Fruit fly (Drosophila melanogaster) whole organism, prepupa: Measurements from ENCODE around the gene eIF3d2.

Experiments used
- Blimp-1 ChIP-seq: fragments of 200-800 bp; sonication (Bioruptor generic); optimal IDR thresholded peaks from 3 replicates; lab custom pipeline; 2017; ENCODE audit warnings: missing biosample characterization, missing genetic modification characterization, mild to moderate bottlenecking, moderate library complexity, missing genetic modification reagents
- CG10669 ChIP-seq: fragments of 200-800 bp; sonication (Bioruptor generic); optimal IDR thresholded peaks from 3 replicates; lab custom pipeline; 2018; ENCODE audit warnings: missing biosample characterization, mild to moderate bottlenecking, missing genetic modification characterization, moderate library complexity
- CG11294 ChIP-seq: fragments of 200-800 bp; sonication (Bioruptor generic); IDR thresholded peaks from 2 replicates; pipeline ENCODE4 v1.3.6; 2022; ENCODE audit warnings: missing biosample characterization, missing genetic modification characterization
- CG11762 ChIP-seq: fragments of 200-800 bp; sonication (Bioruptor generic); optimal IDR thresholded peaks from 3 replicates; lab custom pipeline; 2016; ENCODE audit warnings: missing biosample characterization, missing genetic modification characterization; ENCODE audit not compliant: insufficient read depth
- CG15336 ChIP-seq: fragments of 200-800 bp; sonication (Bioruptor generic); IDR thresholded peaks from 2 replicates; pipeline ENCODE4 v1.3.6; 2022; ENCODE audit warnings: missing biosample characterization, missing genetic modification characterization
- CG16779 ChIP-seq: fragments of 200-800 bp; sonication (Bioruptor generic); optimal IDR thresholded peaks from 3 replicates; lab custom pipeline; 2017; ENCODE audit warnings: missing biosample characterization, mild to moderate bottlenecking, missing genetic modification characterization
- CG3032 ChIP-seq: fragments of 200-800 bp; optimal IDR thresholded peaks from 2 replicates; lab custom pipeline; 2019; ENCODE audit warnings: missing biosample characterization, mild to moderate bottlenecking, missing genetic modification characterization, moderate library complexity
- CG32006 ChIP-seq: fragments of 200-800 bp; sonication (Bioruptor generic); optimal IDR thresholded peaks from 3 replicates; lab custom pipeline; 2017; ENCODE audit warnings: missing biosample characterization, mild to moderate bottlenecking, missing genetic modification characterization
- CG34406 ChIP-seq: fragments of 200-800 bp; sonication (Bioruptor generic); optimal IDR thresholded peaks from 3 replicates; lab custom pipeline; 2016; ENCODE audit warnings: missing biosample characterization, missing genetic modification characterization
- CG3919 ChIP-seq: fragments of 200-800 bp; sonication (Bioruptor generic); optimal IDR thresholded peaks from 3 replicates; lab custom pipeline; 2016; ENCODE audit warnings: missing biosample characterization, missing genetic modification characterization
- CG4318 ChIP-seq: fragments of 200-800 bp; sonication (Bioruptor generic); optimal IDR thresholded peaks from 3 replicates; lab custom pipeline; 2017; ENCODE audit warnings: missing biosample characterization, mild to moderate bottlenecking, missing genetic modification characterization
- CG6792 ChIP-seq: fragments of 200-800 bp; sonication (Bioruptor generic); optimal IDR thresholded peaks from 3 replicates; lab custom pipeline; 2016; ENCODE audit warnings: missing biosample characterization, missing genetic modification characterization
- CG6808 ChIP-seq: fragments of 200-800 bp; sonication (Bioruptor generic); optimal IDR thresholded peaks from 3 replicates; lab custom pipeline; 2017; ENCODE audit warnings: missing biosample characterization, missing genetic modification characterization, mild to moderate bottlenecking, moderate library complexity, missing genetic modification reagents
- CG6854 ChIP-seq: fragments of 200-800 bp; sonication (Bioruptor generic); optimal IDR thresholded peaks from 2 replicates; lab custom pipeline; 2017; ENCODE audit warnings: missing biosample characterization, mild to moderate bottlenecking, missing genetic modification characterization
- CG7368 ChIP-seq: fragments of 200-800 bp; sonication (Bioruptor generic); optimal IDR thresholded peaks from 3 replicates; lab custom pipeline; 2016; ENCODE audit warnings: missing biosample characterization, missing genetic modification characterization
- CG8632 ChIP-seq: fragments of 200-800 bp; sonication (Bioruptor generic); optimal IDR thresholded peaks from 3 replicates; lab custom pipeline; 2016; ENCODE audit warnings: missing biosample characterization, missing genetic modification characterization
- CG9139 ChIP-seq: fragments of 200-800 bp; sonication (Bioruptor generic); optimal IDR thresholded peaks from 3 replicates; lab custom pipeline; 2017; ENCODE audit warnings: missing biosample characterization, mild to moderate bottlenecking, missing genetic modification characterization
- Eip75B ChIP-seq: fragments of 200-800 bp; sonication (Bioruptor generic); optimal IDR thresholded peaks from 3 replicates; lab custom pipeline; 2016; ENCODE audit warnings: missing biosample characterization, missing genetic modification characterization
- Eip78C ChIP-seq: fragments of 200-800 bp; sonication (Bioruptor generic); peaks from one replicate; lab custom pipeline; 2016; ENCODE audit warnings: missing biosample characterization, missing genetic modification characterization
- Eip93F ChIP-seq: fragments of 200-800 bp; sonication (Bioruptor generic); optimal IDR thresholded peaks from 2 replicates; lab custom pipeline; 2016; ENCODE audit warnings: missing biosample characterization, mild to moderate bottlenecking, missing genetic modification characterization
- Ets21C ChIP-seq: fragments of 200-800 bp; sonication (Bioruptor generic); optimal IDR thresholded peaks from 3 replicates; lab custom pipeline; 2016; ENCODE audit warnings: missing biosample characterization, missing genetic modification characterization
- Gug ChIP-seq: fragments of 200-800 bp; sonication (Bioruptor generic); IDR thresholded peaks from 2 replicates; pipeline ENCODE4 v1.3.6; 2022; ENCODE audit warnings: missing biosample characterization, missing genetic modification characterization
- Hr38 ChIP-seq: sonication (Bioruptor generic); optimal IDR thresholded peaks from 2 replicates; lab custom pipeline; 2016; ENCODE audit warnings: missing biosample characterization, missing genetic modification characterization
- Lpt ChIP-seq: fragments of 200-800 bp; sonication (Bioruptor generic); optimal IDR thresholded peaks from 3 replicates; lab custom pipeline; 2016; ENCODE audit warnings: missing biosample characterization, missing genetic modification characterization
- Met ChIP-seq: fragments of 200-800 bp; sonication (Bioruptor generic); optimal IDR thresholded peaks from 3 replicates; lab custom pipeline; 2016; ENCODE audit warnings: missing biosample characterization, missing genetic modification characterization
- Sox102F ChIP-seq: fragments of 200-800 bp; sonication (Bioruptor generic); optimal IDR thresholded peaks from 2 replicates; lab custom pipeline; 2016; ENCODE audit warnings: missing biosample characterization, mild to moderate bottlenecking, missing genetic modification characterization
- cyc ChIP-seq: fragments of 200-800 bp; sonication (Bioruptor generic); optimal IDR thresholded peaks from 3 replicates; lab custom pipeline; 2016; ENCODE audit warnings: missing biosample characterization, missing genetic modification characterization
- dac ChIP-seq: fragments of 200-800 bp; sonication (Bioruptor generic); optimal IDR thresholded peaks from 2 replicates; lab custom pipeline; 2017; ENCODE audit warnings: missing biosample characterization, mild to moderate bottlenecking, missing genetic modification characterization
- dsx ChIP-seq: fragments of 200-800 bp; optimal IDR thresholded peaks from 3 replicates; lab custom pipeline; 2019; ENCODE audit warnings: missing biosample characterization, mild to moderate bottlenecking, missing genetic modification characterization, moderate library complexity; ENCODE audit not compliant: poor library complexity, severe bottlenecking
- eg ChIP-seq: fragments of 200-800 bp; sonication (Bioruptor generic); IDR thresholded peaks from 3 replicates; pipeline ENCODE4 v1.3.6; 2022; ENCODE audit warnings: missing biosample characterization, missing genetic modification characterization
- net ChIP-seq: fragments of 200-800 bp; sonication (Bioruptor generic); optimal IDR thresholded peaks from 3 replicates; lab custom pipeline; 2016; ENCODE audit warnings: missing biosample characterization, missing genetic modification characterization
- pdm3 ChIP-seq: fragments of 200-800 bp; sonication (Bioruptor generic); optimal IDR thresholded peaks from 3 replicates; lab custom pipeline; 2016; ENCODE audit warnings: missing biosample characterization, missing genetic modification characterization
- salr ChIP-seq, 2 experiments: fragments of 200-800 bp; sonication (Bioruptor generic); optimal IDR thresholded peaks; 3 replicates each; lab custom pipeline; 2016 to 2018; ENCODE audit warnings: missing biosample characterization in 2 of 2, missing genetic modification characterization in 2 of 2, mild to moderate bottlenecking in 1 of 2
- ss ChIP-seq, 2 experiments: fragments of 200-800 bp; sonication (Bioruptor generic); optimal IDR thresholded peaks; 2 replicates in 1 of 2; 3 replicates in 1 of 2; lab custom pipeline; 2017 to 2018; ENCODE audit warnings: mild to moderate bottlenecking in 2 of 2, missing biosample characterization in 2 of 2, missing genetic modification characterization in 2 of 2, moderate library complexity in 1 of 2
- svp ChIP-seq: fragments of 200-800 bp; sonication (Bioruptor generic); peaks from one replicate; lab custom pipeline; 2016; ENCODE audit warnings: missing biosample characterization, missing genetic modification characterization
- topi ChIP-seq: fragments of 200-800 bp; sonication (Bioruptor generic); optimal IDR thresholded peaks from 3 replicates; lab custom pipeline; 2016; ENCODE audit warnings: missing biosample characterization, missing genetic modification characterization
- vri ChIP-seq: fragments of 200-800 bp; sonication (Bioruptor generic); optimal IDR thresholded peaks from 3 replicates; lab custom pipeline; 2016; ENCODE audit warnings: missing biosample characterization, mild to moderate bottlenecking, missing genetic modification characterization

The eIF3d2 gene

DNA sequence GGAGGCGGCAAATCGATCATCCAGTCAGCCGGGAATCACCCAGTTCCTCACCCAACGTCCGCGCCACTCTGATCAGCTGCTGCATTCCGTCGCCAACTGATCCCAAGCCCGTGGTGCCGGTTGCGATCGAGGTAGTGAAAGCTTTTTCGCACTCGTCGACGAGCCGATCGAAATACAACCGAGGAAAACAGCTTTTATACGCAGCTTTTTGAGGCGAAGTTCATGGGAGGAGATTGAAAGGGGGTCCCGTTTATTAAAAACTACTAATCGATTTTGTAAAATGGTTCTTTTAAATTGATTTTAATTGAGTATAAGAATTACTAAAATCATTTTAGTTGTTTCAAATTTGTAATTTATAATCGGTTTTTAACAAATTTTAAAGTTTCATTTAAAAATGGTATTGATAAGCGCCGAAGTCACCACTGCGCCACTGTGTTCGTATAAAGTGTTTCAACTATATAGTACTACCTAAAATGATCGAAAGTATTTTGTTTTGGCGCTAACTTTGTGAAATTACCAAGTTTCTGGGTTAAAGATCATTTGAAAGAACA, 26.6 kb upstream of the eIF3d2 start, which contains the start of gene CG4860 (continued):
- peak; percentile 51 for TF ChIP-seq Blimp-1 (GFP tag; lab: Kevin White, UChicago)
- TF ChIP-seq Gug (GFP tag; lab: Robert Waterston, UW), result peak; percentile 82
- TF ChIP-seq Met, result peak; percentile 90
- peak; percentile 94 for TF ChIP-seq eg
- TF ChIP-seq CG16779 (tag; lab: Kevin White, UChicago), result peak; percentile 61
- peak; percentile 86 for TF ChIP-seq CG32006 (GFP tag; lab: Kevin White, UChicago)
- TF ChIP-seq CG6808 (GFP tag; lab: Kevin White, UChicago), result peak; percentile 70
- TF ChIP-seq cyc (GFP tag; lab: Kevin White, UChicago), result peak; percentile 85
- TF ChIP-seq pdm3 (GFP tag; lab: Kevin White, UChicago), result peak; percentile 89

- TF ChIP-seq pdm3 (GFP tag; lab: Kevin White, UChicago), result no peak
- peak; percentile 13 for TF ChIP-seq svp (GFP tag; lab: Kevin White, UChicago)
- no peak for TF ChIP-seq cyc (GFP tag; lab: Kevin White, UChicago)
Observed at dm6 chr3R:12219497-12219896, 24.7 kb upstream of the eIF3d2 start, which contains the start of gene Cog1. Gene Cog1, minus strand, starts transcription at chr3R:12219686.

- TF ChIP-seq Hr38 (GFP tag; lab: Kevin White, UChicago) (no peak), CG10669 (GFP tag; lab: Kevin White, UChicago) (no peak), dsx (no peak), Eip78C (GFP tag; lab: Kevin White, UChicago) (no peak), CG7368 (GFP tag; lab: Kevin White, UChicago) (no peak), Lpt (GFP tag; lab: Kevin White, UChicago) (no peak), CG6792 (no peak), CG11294 (GFP tag; lab: Robert Waterston, UW) (no peak), CG34406 (GFP tag; lab: Kevin White, UChicago) (no peak)
Observed at dm6 chr3R:12214201-12214600, 19.4 kb upstream of the eIF3d2 start, which contains the start of gene CG14742. Gene CG14742, plus strand, starts transcription at chr3R:12214501.

dm6 chr3R:12211552-12211951, 16.7 kb upstream of the eIF3d2 start:
- TF ChIP-seq CG9139 (GFP tag; lab: Kevin White, UChicago) (no peak), CG6792 (no peak), Sox102F (GFP tag; lab: Kevin White, UChicago) (no peak), Eip93F (no peak), Ets21C (GFP tag; lab: Kevin White, UChicago) (no peak), CG34406 (GFP tag; lab: Kevin White, UChicago) (no peak), CG7368 (GFP tag; lab: Kevin White, UChicago) (no peak), CG3919 (GFP tag; lab: Kevin White, UChicago) (no peak)

- TF ChIP-seq svp (GFP tag; lab: Kevin White, UChicago), result peak; percentile 41
- TF ChIP-seq CG6854 (GFP tag; lab: Kevin White, UChicago), result no peak
- no peak for TF ChIP-seq salr (GFP tag; optimal IDR thresholded peaks at IDR 0.05; lab: Kevin White, UChicago)
- no peak for TF ChIP-seq Sox102F (GFP tag; lab: Kevin White, UChicago)
- no peak for TF ChIP-seq topi
- TF ChIP-seq CG32006 (GFP tag; lab: Kevin White, UChicago), result no peak
Observed at dm6 chr3R:12210260-12210659, 15.4 kb upstream of the eIF3d2 start, which contains the start of gene CG4830. Gene CG4830, minus strand, starts transcription at chr3R:12210360.

DNA sequence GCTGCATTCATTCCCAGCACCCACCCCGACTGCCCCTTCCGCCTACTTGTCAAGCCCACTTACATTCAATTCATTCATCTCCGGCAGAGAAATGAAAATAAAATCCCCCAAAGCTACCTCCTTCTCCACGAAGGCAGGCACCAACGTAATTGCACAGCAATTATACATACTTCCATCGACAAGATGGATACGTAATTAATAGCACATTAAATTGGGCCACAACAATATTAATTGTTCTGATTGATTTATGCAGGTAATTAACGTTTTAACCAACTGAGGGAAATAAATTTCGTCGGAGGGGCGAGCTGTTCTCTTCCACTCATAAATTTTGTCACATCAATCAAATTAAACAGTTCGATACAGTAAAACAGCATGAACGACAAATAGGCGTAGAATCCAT, 2.8 kb upstream of the eIF3d2 start, which contains the start of gene Adk1:
Gene Adk1, plus strand, starts transcription at position 301 of the 400 bp plus-strand sequence.
- TF ChIP-seq vri (GFP tag; lab: Kevin White, UChicago) (no peak), Lpt (GFP tag; lab: Kevin White, UChicago) (no peak), CG6808 (GFP tag; lab: Kevin White, UChicago) (no peak), net (GFP tag; lab: Kevin White, UChicago) (no peak), eg (no peak), CG15336 (GFP tag; lab: Robert Waterston, UW) (no peak), Blimp-1 (GFP tag; lab: Kevin White, UChicago) (no peak), CG32006 (GFP tag; lab: Kevin White, UChicago) (no peak), dac (GFP tag; lab: Kevin White, UChicago) (no peak), CG8632 (GFP tag; lab: Kevin White, UChicago) (no peak), CG11762 (no peak), topi (no peak), ss (GFP tag; optimal IDR thresholded peaks at IDR 0.05; lab: Kevin White, UChicago) (no peak), CG4318 (no peak), Eip75B (GFP tag; lab: Kevin White, UChicago) (no peak), CG3032 (tag; lab: Kevin White, UChicago) (no peak)
